Fruit fly (Drosophila melanogaster): ENCODE data around the gene CG10026.

Gene CG10026

dm6 chr2L:19492934-19493686 lies 39.1 kb downstream of the CG10026 start, which contains the start of the genes swm and Ctu2 (continued):
- TF ChIP-seq psq (GFP tag; optimal IDR thresholded peaks at IDR 0.05) = no peak
- no peak for TF ChIP-seq Drgx (GFP tag; IDR thresholded peaks at IDR 0.05)
- TF ChIP-seq sens-2 (GFP tag; IDR thresholded peaks at IDR 0.05) = no peak
- no peak for TF ChIP-seq zf30C (GFP tag; optimal IDR thresholded peaks at IDR 0.05)
- peak; percentile 83 for TF ChIP-seq Scr (GFP tag; IDR thresholded peaks at IDR 0.05; ENCODE audit: partially characterized antibody)
- no peak; the same call in 1 of the 2 replicates for TF ChIP-seq Taf1 (GFP tag; IDR thresholded peaks at IDR 0.05)

DNA sequence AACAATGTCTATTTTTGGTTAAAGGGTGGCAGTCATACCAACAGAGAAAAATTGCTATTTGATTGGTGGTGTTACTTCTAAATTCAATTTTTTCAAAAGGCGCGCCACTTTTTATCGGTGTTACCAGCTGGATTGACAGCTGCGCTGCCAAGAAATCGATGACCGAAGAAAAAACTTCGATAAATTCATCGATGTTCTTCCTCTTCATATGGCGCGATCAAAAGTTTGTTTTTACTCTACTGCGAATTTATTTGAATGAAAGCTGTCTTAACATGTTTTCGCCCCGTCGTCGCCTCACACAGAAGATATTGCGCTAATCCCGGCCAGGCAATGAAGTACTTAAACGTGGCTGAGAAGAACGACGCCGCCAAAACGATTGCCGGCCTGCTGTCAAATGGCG lies 43.9 kb downstream of the CG10026 start, which contains the start of gene Top3alpha:
Top3alpha (plus strand) TSS at position 186 of the 400 bp plus-strand sequence.
- TF ChIP-seq Ptx1 (GFP tag; IDR thresholded peaks at IDR 0.05) (no peak), CG32772 (GFP tag; IDR thresholded peaks at IDR 0.05) (no peak), inv (GFP tag; IDR thresholded peaks at IDR 0.05; ENCODE audit: partially characterized antibody) (peak; percentile 25; the same call in 1 of the 2 replicates), CG7928 (GFP tag; optimal IDR thresholded peaks at IDR 0.05) (no peak), CG8388 (GFP tag; optimal IDR thresholded peaks at IDR 0.05) (no peak), jumu (GFP tag; optimal IDR thresholded peaks at IDR 0.05) (no peak), yki (optimal IDR thresholded peaks at IDR 0.05) (no peak), CG6854 (GFP tag; optimal IDR thresholded peaks at IDR 0.05) (no peak), Meics (GFP tag; optimal IDR thresholded peaks at IDR 0.05) (no peak), CG17186 (GFP tag; optimal IDR thresholded peaks at IDR 0.05) (peak; percentile 72), amos (GFP tag; IDR thresholded peaks at IDR 0.05; ENCODE audit: partially characterized antibody) (peak; percentile 67; the same call in 1 of the 2 replicates), tgo (GFP tag; IDR thresholded peaks at IDR 0.05) (no peak), sd (tag; optimal IDR thresholded peaks at IDR 0.05) (no peak), Pdp1 (GFP tag; optimal IDR thresholded peaks at IDR 0.05) (no peak), CG9215 (GFP tag; IDR thresholded peaks at IDR 0.05) (no peak), pnt (GFP tag; optimal IDR thresholded peaks at IDR 0.05) (no peak), CG18476 (GFP tag; optimal IDR thresholded peaks at IDR 0.05) (no peak), CG17385 (GFP tag; optimal IDR thresholded peaks at IDR 0.05) (peak; percentile 97), BEAF-32 (GFP tag; optimal IDR thresholded peaks at IDR 0.05) (peak; percentile 65), CG17802 (tag; optimal IDR thresholded peaks at IDR 0.05) (no peak), gsb (GFP tag; IDR thresholded peaks at IDR 0.05) (no peak), CG17829 (tag; optimal IDR thresholded peaks at IDR 0.05) (no peak), YL-1 (GFP tag; optimal IDR thresholded peaks at IDR 0.05) (peak; percentile 47), CG8281 (tag; optimal IDR thresholded peaks at IDR 0.05) (no peak), CG3995 (GFP tag; optimal IDR thresholded peaks at IDR 0.05) (no peak), Tbp (GFP tag; optimal IDR thresholded peaks at IDR 0.05) (no peak), CG5245 (GFP tag; optimal IDR thresholded peaks at IDR 0.05) (no peak), usp (GFP tag; optimal IDR thresholded peaks at IDR 0.05) (no peak), pho (GFP tag; optimal IDR thresholded peaks at IDR 0.05) (no peak), stwl (tag; optimal IDR thresholded peaks at IDR 0.05) (peak; percentile 49), eyg (GFP tag; optimal IDR thresholded peaks at IDR 0.05) (no peak), CG34376 (GFP tag; optimal IDR thresholded peaks at IDR 0.05) (no peak), CG2875 (GFP tag; optimal IDR thresholded peaks at IDR 0.05) (no peak), CkIIα-i1 (GFP tag; IDR thresholded peaks at IDR 0.05) (no peak), ttk (GFP tag; IDR thresholded peaks at IDR 0.05) (no peak), emc (GFP tag; optimal IDR thresholded peaks at IDR 0.05) (no peak), CG14710 (tag; optimal IDR thresholded peaks at IDR 0.05) (peak; percentile 52), Sin3A (optimal IDR thresholded peaks at IDR 0.05) (peak; percentile 48), CG15269 (tag; optimal IDR thresholded peaks at IDR 0.05) (no peak), BtbVII (GFP tag; optimal IDR thresholded peaks at IDR 0.05) (no peak), danr (GFP tag; IDR thresholded peaks at IDR 0.05) (no peak), CG18619 (GFP tag; optimal IDR thresholded peaks at IDR 0.05) (no peak), CG18599 (GFP tag; optimal IDR thresholded peaks at IDR 0.05) (no peak)
